ENCODE assay signal across 3 fruit fly cellular contexts in genomic region chr3R:5100323-5101055, dm6.
A peak's percentile ranks its signal among the peaks of the same experiment; 100 is the strongest.
TF ChIP-seq lines count a peak whose summit lies in the region.

No protein-coding gene starts in this region.

TF ChIP-seq in whole organism, embryonic, 481 proteins besides CTCF, POLR2A, EP300 and RAD21 (continued from another document and continues in another):
- TF ChIP-seq D (optimal IDR thresholded peaks at IDR 0.05; lab: Kevin White, UChicago) (no peak), D (GFP tag; optimal IDR thresholded peaks at IDR 0.05; lab: Kevin White, UChicago) (no peak), toy (GFP tag; IDR thresholded peaks at IDR 0.05; lab: Robert Waterston, UW) (no peak), CG15514 (GFP tag; optimal IDR thresholded peaks at IDR 0.05; lab: Kevin White, UChicago) (no peak), hkb (optimal IDR thresholded peaks at IDR 0.05; lab: Kevin White, UChicago) (no peak), hkb (GFP tag; IDR thresholded peaks at IDR 0.05; lab: Robert Waterston, UW) (0 out of 2 replicates have a peak, but pooled peaks have one; percentile 29), Oaz (GFP tag; IDR thresholded peaks at IDR 0.05; lab: Robert Waterston, UW) (no peak), CG17612 (GFP tag; IDR thresholded peaks at IDR 0.05; lab: Robert Waterston, UW) (no peak), CG12219 (GFP tag; optimal IDR thresholded peaks at IDR 0.05; lab: Kevin White, UChicago) (no peak), CG17802 (tag; optimal IDR thresholded peaks at IDR 0.05; lab: Kevin White, UChicago) (no peak), CG6854 (GFP tag; optimal IDR thresholded peaks at IDR 0.05; lab: Kevin White, UChicago) (no peak), dm (GFP tag; optimal IDR thresholded peaks at IDR 0.05; lab: Kevin White, UChicago) (no peak), CG8478 (optimal IDR thresholded peaks at IDR 0.05; lab: Kevin White, UChicago) (no peak), CG43689 (GFP tag; IDR thresholded peaks at IDR 0.05; lab: Robert Waterston, UW) (no peak), CG4854 (GFP tag; optimal IDR thresholded peaks at IDR 0.05; lab: Kevin White, UChicago) (no peak), ara (GFP tag; IDR thresholded peaks at IDR 0.05; lab: Robert Waterston, UW) (peak; percentile 25; the same call in 1 of the 2 replicates), Rx (GFP tag; IDR thresholded peaks at IDR 0.05; lab: Robert Waterston, UW) (no peak), Hmx (GFP tag; optimal IDR thresholded peaks at IDR 0.05; lab: Kevin White, UChicago) (no peak), CG2712 (tag; optimal IDR thresholded peaks at IDR 0.05; lab: Kevin White, UChicago) (peak; percentile 56), fd3F (GFP tag; optimal IDR thresholded peaks at IDR 0.05; lab: Kevin White, UChicago) (no peak), CoRest (tag; optimal IDR thresholded peaks at IDR 0.05; lab: Kevin White, UChicago) (peak; percentile 19), Hsf (GFP tag; optimal IDR thresholded peaks at IDR 0.05; lab: Kevin White, UChicago) (peak; percentile 13), schlank (tag; optimal IDR thresholded peaks at IDR 0.05; lab: Kevin White, UChicago) (no peak), fd96Cb (tag; optimal IDR thresholded peaks at IDR 0.05; lab: Kevin White, UChicago) (peak; percentile 16), CG11695 (GFP tag; IDR thresholded peaks at IDR 0.05; lab: Robert Waterston, UW) (0 out of 3 replicates have a peak, but pooled peaks have one; percentile 44), CG12104 (GFP tag; optimal IDR thresholded peaks at IDR 0.05; lab: Kevin White, UChicago) (no peak), CG9437 (GFP tag; optimal IDR thresholded peaks at IDR 0.05; lab: Kevin White, UChicago) (peak; percentile 16), CrebB (tag; optimal IDR thresholded peaks at IDR 0.05; lab: Kevin White, UChicago) (no peak), CG6272 (GFP tag; IDR thresholded peaks at IDR 0.05; lab: Robert Waterston, UW) (no peak), lola (GFP tag; optimal IDR thresholded peaks at IDR 0.05; lab: Kevin White, UChicago) (peak in 1 of 3 experiments; percentile 26), bowl (GFP tag; IDR thresholded peaks at IDR 0.05; lab: Robert Waterston, UW) (no peak), CG9932 (GFP tag; IDR thresholded peaks at IDR 0.05; lab: Robert Waterston, UW) (no peak), pros (GFP tag; optimal IDR thresholded peaks at IDR 0.05; lab: Kevin White, UChicago) (no peak), sc (optimal IDR thresholded peaks at IDR 0.05; lab: Kevin White, UChicago) (no peak), sc (GFP tag; optimal IDR thresholded peaks at IDR 0.05; lab: Kevin White, UChicago) (no peak), wek (GFP tag; optimal IDR thresholded peaks at IDR 0.05; lab: Kevin White, UChicago) (no peak), nerfin-2 (GFP tag; IDR thresholded peaks at IDR 0.05; lab: Robert Waterston, UW; ENCODE audit: partially characterized antibody) (no peak), CG13424 (tag; optimal IDR thresholded peaks at IDR 0.05; lab: Kevin White, UChicago) (peak; percentile 6), CG4820 (GFP tag; optimal IDR thresholded peaks at IDR 0.05; lab: Kevin White, UChicago) (no peak), Awh (GFP tag; IDR thresholded peaks at IDR 0.05; lab: Robert Waterston, UW) (no peak), caup (GFP tag; optimal IDR thresholded peaks at IDR 0.05; lab: Kevin White, UChicago; ENCODE audit: severe bottlenecking) (no peak), CG17359 (tag; optimal IDR thresholded peaks at IDR 0.05; lab: Kevin White, UChicago) (peak; percentile 24), Dref (GFP tag; IDR thresholded peaks at IDR 0.05; lab: Robert Waterston, UW) (no peak), Aef1 (GFP tag; IDR thresholded peaks at IDR 0.05; lab: Robert Waterston, UW) (no peak), mld (GFP tag; IDR thresholded peaks at IDR 0.05; lab: Robert Waterston, UW; ENCODE audit: partially characterized antibody) (no peak), Dp (GFP tag; optimal IDR thresholded peaks at IDR 0.05; lab: Kevin White, UChicago) (no peak)

TF ChIP-seq in whole organism, prepupa, 60 proteins besides CTCF, POLR2A, EP300 and RAD21 (continued from another document):
- peak; percentile 81 for TF ChIP-seq topi (GFP tag; optimal IDR thresholded peaks at IDR 0.05; lab: Kevin White, UChicago)
- TF ChIP-seq OdsH (GFP tag; optimal IDR thresholded peaks at IDR 0.05; lab: Kevin White, UChicago) = peak; percentile 62
- peak; percentile 47 for TF ChIP-seq pdm3 (GFP tag; optimal IDR thresholded peaks at IDR 0.05; lab: Kevin White, UChicago)
- peak; percentile 78 for TF ChIP-seq CG31627 (GFP tag; optimal IDR thresholded peaks at IDR 0.05; lab: Kevin White, UChicago)
- TF ChIP-seq CG6792 (GFP tag; optimal IDR thresholded peaks at IDR 0.05; lab: Kevin White, UChicago) = peak; percentile 59
- 0 out of 2 replicates have a peak, but pooled peaks have one; percentile 20 for TF ChIP-seq Gug (GFP tag; IDR thresholded peaks at IDR 0.05; lab: Robert Waterston, UW)
- TF ChIP-seq esn (GFP tag; optimal IDR thresholded peaks at IDR 0.05; lab: Kevin White, UChicago) = peak; percentile 88
- TF ChIP-seq CG10631 (GFP tag; optimal IDR thresholded peaks at IDR 0.05; lab: Kevin White, UChicago) = peak; percentile 73
- TF ChIP-seq Ets96B (tag; optimal IDR thresholded peaks at IDR 0.05; lab: Kevin White, UChicago) = peak; percentile 54
- no peak for TF ChIP-seq Hr38 (GFP tag; optimal IDR thresholded peaks at IDR 0.05; lab: Kevin White, UChicago)
- TF ChIP-seq Eip78C (GFP tag; lab: Kevin White, UChicago) = peak; percentile 83
- peak; percentile 91 for TF ChIP-seq svp (GFP tag; lab: Kevin White, UChicago)
- TF ChIP-seq Sox102F (GFP tag; optimal IDR thresholded peaks at IDR 0.05; lab: Kevin White, UChicago) = peak; percentile 85
- TF ChIP-seq salr (GFP tag; optimal IDR thresholded peaks at IDR 0.05; lab: Kevin White, UChicago) = no peak
- TF ChIP-seq CG15336 (GFP tag; IDR thresholded peaks at IDR 0.05; lab: Robert Waterston, UW) = 0 out of 2 replicates have a peak, but pooled peaks have one; percentile 35
- TF ChIP-seq CG6808 (GFP tag; optimal IDR thresholded peaks at IDR 0.05; lab: Kevin White, UChicago) = peak; percentile 5
- TF ChIP-seq Sox15 (GFP tag; optimal IDR thresholded peaks at IDR 0.05; lab: Kevin White, UChicago) = peak; percentile 15
- TF ChIP-seq Lpt (GFP tag; optimal IDR thresholded peaks at IDR 0.05; lab: Kevin White, UChicago) = no peak
- TF ChIP-seq CG4318 (GFP tag; optimal IDR thresholded peaks at IDR 0.05; lab: Kevin White, UChicago) = no peak
- TF ChIP-seq CG32006 (GFP tag; optimal IDR thresholded peaks at IDR 0.05; lab: Kevin White, UChicago) = peak; percentile 6
- peak; percentile 69 for TF ChIP-seq Hr39 (GFP tag; optimal IDR thresholded peaks at IDR 0.05; lab: Kevin White, UChicago)
- no peak for TF ChIP-seq CG9139 (GFP tag; optimal IDR thresholded peaks at IDR 0.05; lab: Kevin White, UChicago)
- no peak for TF ChIP-seq CG11294 (GFP tag; IDR thresholded peaks at IDR 0.05; lab: Robert Waterston, UW)
- peak; percentile 65 for TF ChIP-seq Blimp-1 (GFP tag; optimal IDR thresholded peaks at IDR 0.05; lab: Kevin White, UChicago)
- no peak for TF ChIP-seq dsx (GFP tag; optimal IDR thresholded peaks at IDR 0.05; lab: Kevin White, UChicago; ENCODE audit: poor library complexity, severe bottlenecking)
- peak; percentile 40 for TF ChIP-seq CG3032 (tag; optimal IDR thresholded peaks at IDR 0.05; lab: Kevin White, UChicago)
- no peak for TF ChIP-seq CG11762 (GFP tag; optimal IDR thresholded peaks at IDR 0.05; lab: Kevin White, UChicago; ENCODE audit: insufficient read depth)
- no peak for TF ChIP-seq fd59A (GFP tag; optimal IDR thresholded peaks at IDR 0.05; lab: Kevin White, UChicago)
- no peak for TF ChIP-seq fd85E (GFP tag; optimal IDR thresholded peaks at IDR 0.05; lab: Kevin White, UChicago)
- peak; percentile 42 for TF ChIP-seq Eip93F (GFP tag; optimal IDR thresholded peaks at IDR 0.05; lab: Kevin White, UChicago)
- peak; percentile 3 for TF ChIP-seq Hr4 (GFP tag; optimal IDR thresholded peaks at IDR 0.05; lab: Kevin White, UChicago)
- TF ChIP-seq acj6 (GFP tag; optimal IDR thresholded peaks at IDR 0.05; lab: Kevin White, UChicago) = peak; percentile 45
- TF ChIP-seq CG8319 (GFP tag; optimal IDR thresholded peaks at IDR 0.05; lab: Kevin White, UChicago) = peak; percentile 12
- peak; percentile 40; the same call in 1 of the 3 replicates for TF ChIP-seq CG8119 (GFP tag; IDR thresholded peaks at IDR 0.05; lab: Robert Waterston, UW)
- TF ChIP-seq Sox14 (GFP tag; optimal IDR thresholded peaks at IDR 0.05; lab: Kevin White, UChicago) = peak; percentile 62
- no peak for TF ChIP-seq CG7368 (GFP tag; optimal IDR thresholded peaks at IDR 0.05; lab: Kevin White, UChicago)
- peak; percentile 47 for TF ChIP-seq CG10669 (GFP tag; optimal IDR thresholded peaks at IDR 0.05; lab: Kevin White, UChicago)
TF ChIP-seq in whole organism, prepupa: peak in this region for 43.

TF ChIP-seq in whole organism, wandering third instar larva, 38 proteins besides CTCF, POLR2A, EP300 and RAD21 (continued from another document):
- peak; percentile 88 for TF ChIP-seq OdsH (GFP tag; optimal IDR thresholded peaks at IDR 0.05; lab: Kevin White, UChicago)
- peak; percentile 78 for TF ChIP-seq br (GFP tag; optimal IDR thresholded peaks at IDR 0.05; lab: Kevin White, UChicago)
- TF ChIP-seq ey (GFP tag; optimal IDR thresholded peaks at IDR 0.05; lab: Kevin White, UChicago) = peak; percentile 87
- no peak for TF ChIP-seq N (GFP tag; optimal IDR thresholded peaks at IDR 0.05; lab: Kevin White, UChicago)
- peak; percentile 91 for TF ChIP-seq brk (GFP tag; optimal IDR thresholded peaks at IDR 0.05; lab: Kevin White, UChicago)
- peak; percentile 91 for TF ChIP-seq fru (GFP tag; optimal IDR thresholded peaks at IDR 0.05; lab: Kevin White, UChicago)
- peak; percentile 55 for TF ChIP-seq Rel (GFP tag; optimal IDR thresholded peaks at IDR 0.05; lab: Kevin White, UChicago)
- no peak for TF ChIP-seq Rel (tag; optimal IDR thresholded peaks at IDR 0.05; lab: Kevin White, UChicago)
